Fruit fly (Drosophila melanogaster): ENCODE results near the gene CG33773.
A peak's percentile ranks its signal among the peaks of the same experiment; 100 is the strongest.

DNA sequence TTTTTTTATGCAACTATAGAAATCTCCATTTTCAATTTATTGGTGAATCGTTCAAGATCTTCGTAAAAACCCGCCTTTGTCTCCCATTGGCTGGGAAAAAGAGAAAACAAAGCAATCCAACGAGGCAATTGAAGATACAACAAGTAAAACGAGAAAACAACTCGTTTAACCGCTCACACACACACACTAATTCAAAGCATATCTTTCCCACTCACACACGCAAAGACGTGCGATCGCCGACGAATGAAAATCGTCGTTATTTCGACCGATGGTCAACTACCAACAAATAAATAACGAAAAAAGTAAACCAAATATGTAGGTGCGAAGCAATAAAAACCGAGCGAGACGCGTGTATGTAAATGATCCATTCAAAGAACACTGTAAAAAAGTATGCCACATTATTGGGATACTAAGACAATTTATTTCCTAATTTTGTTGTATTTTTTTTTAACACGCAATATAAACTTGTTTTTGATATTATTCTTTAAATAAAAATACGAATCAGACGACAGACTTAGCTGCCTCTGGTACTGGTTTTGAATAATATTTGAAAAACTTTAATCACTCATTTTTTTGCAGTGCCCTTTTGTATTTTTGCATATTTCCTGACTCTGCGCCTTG, 27.3 kb downstream of the CG33773 start:
- TF ChIP-seq CG6792 (GFP tag; optimal IDR thresholded peaks at IDR 0.05), result peak; percentile 19
- TF ChIP-seq Hr39 (GFP tag; optimal IDR thresholded peaks at IDR 0.05), result peak; percentile 31
- TF ChIP-seq Blimp-1 (GFP tag; optimal IDR thresholded peaks at IDR 0.05), result peak; percentile 18
- TF ChIP-seq CG6854 (GFP tag; optimal IDR thresholded peaks at IDR 0.05), result peak; percentile 34
- TF ChIP-seq Gug (GFP tag; IDR thresholded peaks at IDR 0.05), result peak; percentile 51; the same call in 1 of the 2 replicates
- peak; percentile 71 for TF ChIP-seq CG7368 (GFP tag; optimal IDR thresholded peaks at IDR 0.05)
- TF ChIP-seq acj6 (GFP tag; optimal IDR thresholded peaks at IDR 0.05), result peak; percentile 46
- peak; percentile 63 for TF ChIP-seq Sox102F (GFP tag; optimal IDR thresholded peaks at IDR 0.05)
- TF ChIP-seq Smox (GFP tag; optimal IDR thresholded peaks at IDR 0.05), result peak; percentile 23
- peak; percentile 84 to 94 for TF ChIP-seq ss (GFP tag; optimal IDR thresholded peaks at IDR 0.05)
- peak; percentile 46 for TF ChIP-seq CG31627 (GFP tag; optimal IDR thresholded peaks at IDR 0.05)
- TF ChIP-seq Eip75B (GFP tag; optimal IDR thresholded peaks at IDR 0.05), result peak; percentile 18
- peak; percentile 69 for TF ChIP-seq CG16779 (tag; optimal IDR thresholded peaks at IDR 0.05)

Measured in whole organism, prepupa.